Worm (Caenorhabditis elegans) whole organism, L1 larva: Measurements from ENCODE around the gene idpp-13.

ENCODE experiments used
- Y116A8C.19 ChIP-seq: sonication (generic microtip); optimal IDR thresholded peaks from 2 replicates; lab custom pipeline; 2016; ENCODE audit warnings: missing compliant biosample characterization, missing genetic modification characterization, borderline replicate concordance
- aha-1 ChIP-seq: fragments of 150-350 bp; optimal IDR thresholded peaks from 2 replicates; lab custom pipeline; 2014; ENCODE audit warnings: missing biosample characterization, missing genetic modification characterization
- aly-2 ChIP-seq: fragments of 150-350 bp; optimal IDR thresholded peaks from 2 replicates; lab custom pipeline; 2014; ENCODE audit warnings: missing biosample characterization, missing genetic modification characterization
- efl-3 ChIP-seq: fragments of 200-800 bp; sonication (Bioruptor generic); optimal IDR thresholded peaks from 2 replicates; lab custom pipeline; 2018; ENCODE audit warnings: mild to moderate bottlenecking, missing genetic modification characterization, missing compliant biosample characterization
- irx-1 ChIP-seq: sonication (generic microtip); optimal IDR thresholded peaks from 2 replicates; lab custom pipeline; 2016; ENCODE audit warnings: missing genetic modification characterization, missing compliant biosample characterization
- lin-13 ChIP-seq: fragments of 150-350 bp; optimal IDR thresholded peaks from 2 replicates; lab custom pipeline; 2014; ENCODE audit warnings: missing biosample characterization, missing genetic modification reagents, missing genetic modification characterization
- lsy-2 ChIP-seq, 2 experiments: fragments of 150-350 bp; optimal IDR thresholded peaks; 2 replicates each; lab custom pipeline; 2014; ENCODE audit warnings: missing biosample characterization in 2 of 2, missing genetic modification characterization in 2 of 2
- nhr-11 ChIP-seq: fragments of 150-350 bp; optimal IDR thresholded peaks from 2 replicates; lab custom pipeline; 2014; ENCODE audit warnings: missing biosample characterization, missing genetic modification characterization
- pqm-1 ChIP-seq: sonication (generic microtip); optimal IDR thresholded peaks from 3 replicates; lab custom pipeline; 2017; ENCODE audit warnings: missing biosample characterization, missing genetic modification characterization
- unc-130 ChIP-seq: fragments of 150-350 bp; optimal IDR thresholded peaks from 2 replicates; lab custom pipeline; 2017; ENCODE audit warnings: missing biosample characterization, missing genetic modification characterization, inconsistent platforms
- xbp-1 ChIP-seq: sonication (generic microtip); optimal IDR thresholded peaks from 2 replicates; lab custom pipeline; 2016; ENCODE audit warnings: missing genetic modification characterization, missing compliant biosample characterization

DNA sequence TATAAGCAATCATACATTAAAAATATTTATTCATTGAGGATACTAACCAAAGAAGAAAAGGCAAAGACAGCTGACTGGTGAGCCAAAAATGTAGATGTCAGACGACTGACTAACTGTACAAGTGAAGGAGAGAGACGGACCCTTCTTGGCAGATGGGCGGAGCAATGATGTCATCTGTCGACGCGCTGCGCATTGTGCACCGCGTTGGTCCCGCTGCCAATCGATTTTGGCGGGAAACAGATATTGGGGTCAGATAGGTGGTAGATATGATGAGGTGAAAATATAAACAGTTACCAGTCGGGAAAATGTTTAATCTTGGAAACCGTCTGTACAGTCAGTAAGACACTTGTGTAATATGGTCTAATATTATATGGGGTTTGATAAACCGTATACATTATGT lies 46.9 kb downstream of the idpp-13 start, which contains the start of gene T24C4.2:
- TF ChIP-seq lin-13 (GFP tag; lab: Kevin White, UChicago) (no peak), irx-1 (tag; lab: Kevin White, UChicago) (no peak), efl-3 (GFP tag; lab: Kevin White, UChicago) (no peak), unc-130 (tag; lab: Kevin White, UChicago) (no peak), Y116A8C.19 (tag; lab: Kevin White, UChicago) (no peak), pqm-1 (tag; lab: Kevin White, UChicago) (no peak), xbp-1 (tag; lab: Kevin White, UChicago) (no peak), nhr-11 (tag; lab: Kevin White, UChicago) (no peak), aha-1 (no peak), aly-2 (tag; lab: Kevin White, UChicago) (no peak), lsy-2 (tag; optimal IDR thresholded peaks at IDR 0.05; lab: Kevin White, UChicago) (no peak)
